Worm (Caenorhabditis elegans): ENCODE measurements around the gene W06F12.2.

DNA sequence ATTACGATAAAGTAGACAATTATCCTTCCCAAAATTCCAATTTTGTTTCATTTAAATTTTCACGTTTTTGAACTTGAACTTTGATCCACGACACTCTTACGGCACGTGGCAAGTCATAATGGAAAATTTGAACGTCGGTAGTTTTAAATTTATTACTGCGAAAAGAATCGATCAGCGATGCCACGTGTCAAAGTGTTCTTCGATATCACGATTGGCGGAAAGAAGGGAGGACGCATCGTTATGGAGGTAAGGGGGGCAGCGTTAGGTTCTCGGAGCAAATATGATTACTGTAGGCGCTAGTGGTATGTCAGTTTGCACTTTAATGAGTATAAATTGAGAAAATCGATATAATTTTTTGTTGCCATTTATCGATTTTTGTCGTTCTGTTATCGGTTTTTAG is 38.9 kb downstream of the W06F12.2 start, which contains the start of gene cyn-2:
- TF ChIP-seq dsc-1 (tag; optimal IDR thresholded peaks at IDR 0.05) (no peak), mdl-1 (tag; optimal IDR thresholded peaks at IDR 0.05) (no peak), mep-1 (tag; optimal IDR thresholded peaks at IDR 0.05) (no peak), unc-62 (GFP tag; optimal IDR thresholded peaks at IDR 0.05) (no peak), mef-2 (tag; optimal IDR thresholded peaks at IDR 0.05) (no peak), hpl-2 (GFP tag; optimal IDR thresholded peaks at IDR 0.05) (no peak)

All from whole organism, L1 larva.